Fruit fly (Drosophila melanogaster) whole organism, adult: ENCODE measurements around the gene CG7101.

Source experiments
- CG11617 ChIP-seq: fragments of 200-800 bp; sonication (Bioruptor generic); optimal IDR thresholded peaks from 2 replicates; lab custom pipeline; 2017; ENCODE audit warnings: mild to moderate bottlenecking, missing biosample characterization, missing genetic modification reagents, missing genetic modification characterization
- CG12768 ChIP-seq: fragments of 200-800 bp; sonication (Bioruptor generic); optimal IDR thresholded peaks from 2 replicates; lab custom pipeline; 2017; ENCODE audit warnings: missing biosample characterization, missing genetic modification characterization, mild to moderate bottlenecking, moderate library complexity, missing genetic modification reagents
- CG1620 ChIP-seq: fragments of 200-800 bp; sonication (Bioruptor generic); optimal IDR thresholded peaks from 2 replicates; lab custom pipeline; 2016; ENCODE audit warnings: missing biosample characterization, missing genetic modification characterization
- CG33017 ChIP-seq: fragments of 200-800 bp; sonication (Bioruptor generic); optimal IDR thresholded peaks from 2 replicates; lab custom pipeline; 2018; ENCODE audit warnings: missing biosample characterization, mild to moderate bottlenecking, missing genetic modification characterization, moderate library complexity
- CG5204 ChIP-seq: fragments of 200-800 bp; sonication (Bioruptor generic); optimal IDR thresholded peaks from 2 replicates; lab custom pipeline; 2016; ENCODE audit warnings: missing biosample characterization, missing genetic modification characterization
- CG7045 ChIP-seq: fragments of 200-800 bp; sonication (Bioruptor generic); optimal IDR thresholded peaks from 2 replicates; lab custom pipeline; 2017; ENCODE audit warnings: missing biosample characterization, mild to moderate bottlenecking, missing genetic modification characterization
- Clk ChIP-seq: fragments of 200-800 bp; sonication (Bioruptor generic); optimal IDR thresholded peaks from 2 replicates; lab custom pipeline; 2017; ENCODE audit warnings: missing biosample characterization, missing genetic modification characterization

DNA sequence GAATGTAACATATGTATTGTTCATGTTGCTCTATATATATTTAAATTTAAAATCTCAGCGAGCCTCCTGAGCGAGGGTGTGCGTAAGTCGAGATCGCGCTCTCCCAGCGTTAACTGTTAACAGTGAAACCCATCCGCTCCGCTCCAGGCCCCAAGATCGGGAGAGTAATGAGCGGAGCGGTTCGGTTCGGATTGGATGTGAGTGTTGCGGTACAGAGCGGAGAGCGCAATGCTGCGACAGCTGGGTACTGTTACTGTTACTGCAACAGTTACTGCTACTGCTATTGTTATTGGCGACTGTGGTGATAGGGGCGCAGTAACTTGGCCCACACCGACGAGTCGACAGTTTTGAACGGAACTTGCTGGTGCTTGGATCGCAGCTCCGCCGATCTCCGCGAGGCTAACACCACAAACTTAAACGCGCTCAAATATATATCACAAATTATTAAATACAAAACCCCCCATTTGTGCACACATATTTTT, 2.0 kb downstream of the CG7101 start, which contains the start of gene Pvf1:
- no peak for TF ChIP-seq CG1620 (GFP tag; lab: Kevin White, UChicago)
- TF ChIP-seq CG11617 (GFP tag; lab: Kevin White, UChicago), result no peak
- no peak for TF ChIP-seq CG7045 (GFP tag; lab: Kevin White, UChicago)
- TF ChIP-seq Clk (GFP tag; lab: Kevin White, UChicago), result no peak
- no peak for TF ChIP-seq CG5204
- no peak for TF ChIP-seq CG33017 (tag; lab: Kevin White, UChicago)
- TF ChIP-seq CG12768 (GFP tag; lab: Kevin White, UChicago), result peak; percentile 5
